Worm (Caenorhabditis elegans): ENCODE measurements around the gene srbc-82.

ce11 chrV:16350061-16350460, 49.7 kb downstream of the srbc-82 start:
- no peak for TF ChIP-seq him-1 (tag; optimal IDR thresholded peaks at IDR 0.05)
- TF ChIP-seq W03F9.2 (tag; optimal IDR thresholded peaks at IDR 0.05), result no peak

Measured in whole organism, L4/young adult.